Fruit fly (Drosophila melanogaster): ENCODE data around the gene SF2.

SF2 gene

DNA sequence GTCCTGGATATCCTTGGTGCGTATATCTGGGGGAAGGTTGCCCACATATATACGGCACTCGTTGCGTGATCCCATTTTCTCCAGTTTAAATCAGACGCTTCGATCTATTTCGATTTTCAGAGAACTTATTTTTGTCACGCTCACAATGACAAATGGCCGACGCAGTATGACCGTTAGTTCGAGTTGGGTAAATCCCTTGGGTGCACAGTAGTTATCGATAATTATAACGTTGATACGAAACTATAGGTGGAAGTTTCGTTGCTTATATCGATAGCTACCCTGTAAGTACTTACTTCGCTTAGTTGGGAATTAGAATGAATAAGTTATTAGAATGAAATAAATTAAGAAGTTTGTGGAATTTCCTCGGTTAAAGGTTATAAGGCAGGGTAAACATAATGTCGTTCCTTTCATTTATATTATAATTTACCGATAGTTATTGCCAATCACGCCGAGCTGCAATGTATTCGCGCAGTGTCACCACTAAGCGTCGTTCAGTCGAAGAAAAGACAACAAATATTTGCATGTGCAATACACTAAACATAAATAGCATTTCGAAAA, at the start of gene SF2, which contains the start of gene pad:
Gene SF2 (minus strand): TSS at position 172 of the 558 bp plus-strand sequence.
Gene pad (plus strand): TSS at position 502 of the 558 bp plus-strand sequence.
- TF ChIP-seq noc (tag; optimal IDR thresholded peaks at IDR 0.05): peak; percentile 86

DNA sequence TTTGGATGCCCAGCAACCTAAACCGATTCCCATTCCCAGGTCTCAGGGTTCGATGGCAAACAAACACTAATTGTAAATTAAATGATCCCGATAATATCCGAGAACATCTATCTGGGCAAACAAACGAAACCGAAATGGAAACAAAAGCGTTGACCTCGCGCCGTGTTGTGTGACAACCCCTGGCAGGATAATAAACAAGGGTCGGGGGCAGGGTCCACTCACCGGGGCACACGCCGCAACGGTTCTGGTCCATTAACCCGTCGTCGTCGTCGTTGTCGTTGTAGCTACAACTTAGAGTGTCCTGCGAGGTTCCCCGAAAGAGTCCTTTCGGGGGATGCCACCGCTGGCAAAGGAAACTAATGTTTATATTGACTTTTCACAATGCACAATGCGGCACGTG, 47.3 kb upstream of the SF2 start:
- TF ChIP-seq noc (tag; optimal IDR thresholded peaks at IDR 0.05): no peak

DNA sequence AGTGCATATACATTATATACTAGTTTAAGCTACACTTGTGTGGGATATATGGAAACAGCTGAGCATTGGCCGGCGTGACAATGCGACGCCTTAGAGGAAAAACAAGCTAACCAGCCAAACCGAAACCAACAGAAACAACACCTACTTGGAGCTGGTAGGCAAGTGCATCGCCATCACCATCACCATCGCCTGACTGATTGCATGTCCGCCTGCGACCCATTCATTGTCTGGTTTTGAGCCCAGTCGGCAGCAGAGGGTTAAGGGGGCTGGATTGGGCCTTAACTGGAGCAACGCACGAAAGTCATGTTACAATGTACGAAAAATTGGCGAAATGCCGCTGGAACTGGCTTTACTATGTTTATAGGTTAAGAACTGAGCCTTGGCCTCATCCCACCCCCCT, 45.3 kb upstream of the SF2 start:
- no peak for TF ChIP-seq noc (tag; optimal IDR thresholded peaks at IDR 0.05)

DNA sequence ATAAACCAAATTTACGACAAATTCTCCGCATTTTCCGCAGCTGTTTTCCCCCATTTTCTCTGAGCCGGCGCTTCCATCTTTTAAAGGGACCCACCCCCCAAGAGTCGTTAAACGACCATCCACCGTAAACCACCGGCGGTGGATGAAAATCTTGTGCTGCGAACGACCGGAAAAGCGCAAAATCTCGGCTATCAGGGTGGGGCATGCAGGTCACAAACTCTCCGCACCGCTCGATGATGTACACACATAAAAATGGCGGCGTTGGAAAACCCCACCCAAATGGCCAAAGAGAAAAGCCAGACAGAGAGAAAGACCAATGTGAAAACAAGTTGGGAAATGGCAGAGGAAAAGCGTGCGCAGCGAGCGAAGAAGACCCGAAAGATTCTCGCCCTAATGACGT, 43.8 kb upstream of the SF2 start:
- TF ChIP-seq noc (tag; optimal IDR thresholded peaks at IDR 0.05): no peak

DNA sequence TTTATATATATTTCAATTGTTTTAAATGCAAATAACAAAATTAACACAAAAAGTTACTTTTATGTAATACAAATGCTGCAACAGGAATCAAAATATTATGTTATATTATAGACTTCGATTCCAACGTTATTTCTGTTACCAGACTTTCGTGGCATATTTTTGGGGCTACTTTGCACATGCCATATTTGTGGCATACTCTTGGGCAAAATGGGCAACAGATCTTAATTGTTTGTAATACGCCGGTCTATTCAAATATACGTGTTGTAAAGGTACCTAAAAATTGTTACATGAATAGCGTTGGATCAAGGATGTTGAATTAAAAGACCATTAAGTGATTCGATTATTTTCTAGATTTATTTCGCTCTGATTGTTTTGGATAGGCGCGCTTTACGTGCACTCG, 32.3 kb upstream of the SF2 start:
- TF ChIP-seq noc (tag; optimal IDR thresholded peaks at IDR 0.05): no peak

DNA sequence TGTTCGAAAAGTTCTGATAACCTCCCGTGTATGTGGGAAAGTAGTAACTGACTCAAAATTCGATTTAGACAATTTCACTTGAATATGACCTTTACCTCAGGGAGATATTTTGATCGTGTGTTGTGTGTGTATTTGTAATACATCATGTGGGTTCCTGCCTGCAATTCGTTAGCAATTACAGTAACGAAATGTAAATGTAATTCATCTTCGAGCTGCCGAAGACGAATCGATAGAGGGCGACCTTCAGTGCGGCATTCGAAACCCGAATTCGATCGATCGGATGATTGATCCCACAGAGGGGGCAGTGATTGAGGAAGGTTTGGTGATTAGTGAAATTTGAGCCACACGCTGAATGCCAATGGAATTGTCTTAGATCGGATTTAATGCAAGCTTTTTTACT, 28.6 kb upstream of the SF2 start, which contains the start of gene CG10317:
Gene CG10317 (minus strand): TSS at position 101 of the 400 bp plus-strand sequence.
- TF ChIP-seq noc (tag; optimal IDR thresholded peaks at IDR 0.05): no peak

DNA sequence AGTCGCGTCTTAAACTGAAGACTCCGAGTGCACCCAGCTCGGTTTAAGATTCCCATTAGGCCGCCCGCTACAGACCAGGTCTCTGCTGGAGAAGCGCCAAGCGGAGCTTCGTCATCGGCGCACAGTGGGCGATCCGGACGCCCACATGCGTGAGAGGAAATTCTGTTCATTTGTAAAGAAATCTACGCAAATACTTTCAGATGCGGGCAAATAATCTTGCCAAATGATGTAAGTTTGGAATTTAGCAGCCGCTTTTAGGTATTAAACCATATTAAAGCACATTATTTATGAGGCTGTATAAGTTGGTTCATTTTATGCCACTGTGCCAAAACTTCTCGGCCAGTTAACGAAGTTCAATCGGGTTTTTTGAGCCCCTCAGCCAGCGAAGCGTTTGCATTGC, 26.5 kb upstream of the SF2 start, which contains the start of gene js:
Gene js (minus strand): TSS at position 19 of the 400 bp plus-strand sequence.
- no peak for TF ChIP-seq noc (tag; optimal IDR thresholded peaks at IDR 0.05)

DNA sequence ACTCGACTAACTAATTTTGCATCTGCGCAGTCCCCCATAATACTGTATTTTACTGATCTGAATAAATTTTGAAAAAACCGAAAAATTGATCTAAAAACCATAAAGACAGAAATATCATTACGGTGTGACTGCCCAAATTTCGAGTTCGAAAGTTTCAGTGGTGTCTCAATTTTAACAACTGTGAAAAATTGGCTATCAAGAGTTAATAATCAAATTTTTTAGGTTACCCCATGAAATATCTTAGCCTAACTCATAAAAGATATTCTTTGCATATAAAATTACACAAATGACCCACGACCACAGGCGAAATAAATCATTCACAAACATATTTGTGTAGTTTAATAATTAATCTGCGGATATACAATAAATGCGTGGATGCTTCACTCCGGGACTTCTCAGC, 18.2 kb upstream of the SF2 start, which contains the start of gene CG42446:
Gene CG42446 (minus strand): TSS at position 101 of the 400 bp plus-strand sequence.
- no peak for TF ChIP-seq noc (tag; optimal IDR thresholded peaks at IDR 0.05)

DNA sequence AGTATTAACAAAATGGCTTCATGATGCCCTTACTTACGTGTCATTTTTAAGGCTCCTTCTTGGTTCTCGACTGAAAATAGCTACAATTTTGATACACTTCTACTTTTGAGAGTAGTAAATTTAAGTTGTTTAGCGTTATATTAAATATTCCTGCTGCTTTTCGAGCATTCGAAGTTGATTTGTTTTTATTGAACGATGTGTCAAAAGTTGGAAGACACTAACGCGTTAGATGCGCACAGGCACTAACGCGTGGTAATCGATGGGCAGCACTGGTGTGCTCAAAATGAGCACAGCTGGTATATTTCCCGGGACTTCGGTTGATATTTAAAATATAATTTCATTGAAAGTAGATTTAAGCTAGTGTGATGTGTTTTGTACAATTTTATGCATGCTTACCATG, 17.3 kb upstream of the SF2 start, which contains the start of gene CG17931:
Gene CG17931 (minus strand): TSS at position 369 of the 400 bp plus-strand sequence.
- no peak for TF ChIP-seq noc (tag; optimal IDR thresholded peaks at IDR 0.05)

DNA sequence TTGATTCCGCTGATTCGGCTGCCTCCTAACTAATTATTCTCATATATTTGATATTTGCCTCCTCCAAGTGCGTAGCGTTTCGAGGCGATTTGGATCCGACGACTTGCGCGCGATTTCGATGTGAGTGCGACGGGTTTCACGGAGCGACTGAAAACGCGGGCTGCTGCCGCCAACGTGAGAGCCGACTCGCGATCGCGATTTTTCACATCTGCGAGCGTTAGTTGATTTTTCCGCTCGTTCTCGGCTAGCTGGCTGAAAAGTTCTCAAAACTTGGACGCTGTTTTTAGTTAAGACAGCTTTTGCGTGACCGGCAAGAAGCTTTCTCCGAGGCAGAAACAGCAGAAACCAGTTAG, 15.1 kb upstream of the SF2 start, which contains the start of gene CG10311:
Gene CG10311 (minus strand): TSS at position 153 of the 353 bp plus-strand sequence.
- TF ChIP-seq noc (tag; optimal IDR thresholded peaks at IDR 0.05): no peak

DNA sequence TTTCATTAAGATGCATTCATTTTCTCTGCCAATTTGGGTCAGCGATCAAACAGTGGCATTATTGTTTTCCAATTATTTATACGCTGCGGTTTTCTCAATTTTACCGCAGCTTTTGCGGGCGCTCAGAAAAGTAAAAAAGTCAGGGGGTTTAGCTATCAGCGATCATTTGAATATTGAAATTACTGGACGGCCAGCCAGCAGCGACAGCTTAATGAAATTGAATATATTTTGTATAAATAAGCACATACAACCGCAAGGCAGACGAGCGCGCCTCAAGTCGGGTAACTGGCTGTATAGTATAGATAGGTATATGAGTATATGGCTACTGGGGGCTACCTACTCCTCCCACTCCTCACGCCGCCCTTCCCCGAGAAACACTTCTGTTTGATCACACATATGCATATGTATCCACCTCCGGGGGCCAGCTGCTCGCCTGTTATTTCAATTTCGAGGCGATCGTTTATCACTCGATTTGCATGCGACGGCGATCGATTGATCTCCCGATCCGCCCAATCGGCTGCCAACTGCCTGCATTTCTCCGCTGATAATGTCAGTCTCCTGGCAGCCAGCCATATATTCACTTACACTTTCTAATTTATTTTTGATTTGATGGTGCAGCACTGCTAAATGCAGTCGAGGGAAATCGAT, 14.6 kb upstream of the SF2 start:
- no peak for TF ChIP-seq noc (tag; optimal IDR thresholded peaks at IDR 0.05)

DNA sequence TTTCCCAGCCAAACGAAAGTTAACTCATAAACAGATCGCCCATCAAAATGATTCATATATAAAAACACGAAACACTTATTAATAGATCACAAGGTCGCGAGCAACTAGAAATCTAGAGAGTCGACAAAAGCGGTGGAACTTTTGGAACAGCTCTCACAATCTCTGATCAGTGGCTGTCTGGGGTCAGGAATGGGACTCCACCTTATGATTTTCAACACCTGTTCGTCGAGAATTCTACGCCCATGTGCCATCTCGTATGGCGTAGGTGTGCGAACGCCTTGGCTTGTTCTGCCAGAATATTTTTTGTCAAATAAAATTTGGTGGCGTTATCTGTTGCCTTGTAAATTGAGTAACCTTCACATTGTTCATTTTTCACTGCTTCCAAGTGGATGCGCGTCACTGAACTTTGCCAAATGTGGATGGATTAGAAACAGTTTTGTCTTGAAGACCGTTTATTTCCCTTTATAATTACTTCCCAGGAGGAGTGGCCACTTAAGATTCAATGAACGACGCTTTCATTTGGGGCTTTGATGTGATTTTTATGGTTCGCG, 13.7 kb upstream of the SF2 start:
- TF ChIP-seq noc (tag; optimal IDR thresholded peaks at IDR 0.05): peak; percentile 70

DNA sequence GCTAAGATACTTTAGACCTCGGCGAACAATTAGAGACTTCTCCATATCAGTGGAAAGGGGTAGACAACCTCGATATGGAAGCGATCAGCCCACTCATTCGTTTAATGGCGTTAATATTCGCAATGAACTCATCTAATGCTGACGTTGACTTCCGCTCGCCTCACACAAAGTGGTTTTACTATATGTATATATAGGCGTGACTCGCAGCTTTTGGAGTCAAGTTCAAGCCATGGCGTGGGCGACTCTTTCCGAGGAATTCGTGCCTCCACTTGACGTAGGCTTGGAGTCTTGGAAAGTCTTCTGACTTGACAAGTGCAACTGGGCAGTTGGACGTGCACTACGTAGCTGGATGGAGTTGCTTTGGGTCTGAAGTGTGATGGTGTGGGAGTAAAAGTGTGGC, 11.9 kb upstream of the SF2 start:
- TF ChIP-seq noc (tag; optimal IDR thresholded peaks at IDR 0.05): no peak

DNA sequence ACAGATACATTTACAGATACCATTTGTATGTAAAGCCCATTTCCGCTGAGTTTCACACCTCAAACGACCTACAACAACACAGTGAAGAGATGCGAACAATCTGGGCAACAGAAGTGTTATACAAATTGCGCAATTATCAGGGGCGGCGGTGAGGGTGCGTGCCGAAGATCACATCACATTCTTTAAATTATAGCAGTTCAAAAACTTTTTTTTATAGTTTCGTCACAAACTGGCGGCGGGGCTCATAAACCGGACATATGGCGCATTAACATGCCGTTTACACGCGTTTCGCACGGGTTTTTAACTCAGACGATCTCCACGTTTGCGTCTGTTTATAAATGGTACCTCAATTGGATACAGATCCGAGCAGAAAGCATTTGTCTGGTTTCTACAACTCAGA, 11.4 kb upstream of the SF2 start:
- peak; percentile 6 for TF ChIP-seq noc (tag; optimal IDR thresholded peaks at IDR 0.05)

DNA sequence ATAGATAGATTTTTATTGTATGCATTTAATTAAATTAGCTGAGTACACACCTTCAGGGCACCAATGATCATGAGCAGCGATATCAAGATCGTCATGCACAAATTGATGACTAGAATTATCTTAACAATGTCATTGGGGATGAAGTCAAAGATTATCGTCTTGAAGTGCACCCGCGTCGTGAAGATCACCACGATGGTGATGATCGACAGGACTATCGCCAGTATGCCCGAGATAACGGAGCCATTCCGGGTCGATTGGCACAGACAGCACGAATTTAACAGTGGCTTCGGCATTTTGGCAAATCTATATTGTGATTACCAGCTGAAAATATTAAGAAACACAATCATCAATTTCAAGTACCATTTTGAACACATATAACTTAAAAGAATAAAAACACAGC, 10.3 kb upstream of the SF2 start:
- no peak for TF ChIP-seq noc (tag; optimal IDR thresholded peaks at IDR 0.05)

DNA sequence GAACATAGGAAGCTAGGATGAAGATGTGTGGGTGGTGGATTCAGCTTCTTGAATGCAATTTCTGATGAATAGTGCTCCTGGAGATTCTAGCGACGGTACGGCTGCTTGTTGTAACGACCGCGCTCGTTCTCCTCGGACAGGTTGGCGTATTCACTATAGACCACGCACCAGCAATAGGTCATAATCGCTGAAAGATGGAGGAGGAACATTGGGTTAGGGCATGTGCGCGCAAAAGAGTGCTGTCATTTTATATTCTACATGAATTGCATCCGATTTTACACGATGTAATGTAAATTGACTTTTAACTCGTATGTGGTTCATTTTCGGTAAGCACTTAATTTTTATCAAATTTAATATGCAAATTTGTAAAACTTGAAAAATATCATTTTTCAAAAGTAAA, 9.3 kb upstream of the SF2 start:
- no peak for TF ChIP-seq noc (tag; optimal IDR thresholded peaks at IDR 0.05)

DNA sequence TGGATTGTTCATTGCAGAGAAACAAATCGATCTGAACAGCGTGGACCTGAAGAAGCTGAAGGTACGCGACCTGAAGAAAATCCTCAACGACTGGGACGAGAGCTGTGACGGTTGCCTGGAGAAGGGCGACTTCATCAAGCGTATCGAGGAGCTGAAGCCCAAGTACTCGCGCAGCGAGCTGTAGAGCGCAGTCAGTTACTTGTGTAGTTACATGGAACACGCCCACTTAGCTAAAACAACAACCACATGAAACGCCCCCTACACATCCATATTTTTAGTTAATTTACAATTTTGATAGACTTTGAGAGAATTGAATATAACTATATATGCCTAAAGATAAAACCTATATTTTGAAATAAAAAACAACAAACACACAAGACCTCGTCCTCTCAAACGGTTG, 8.6 kb upstream of the SF2 start:
- TF ChIP-seq noc (tag; optimal IDR thresholded peaks at IDR 0.05): no peak

Measured in whole organism, larva.